Worm (Caenorhabditis elegans) whole organism, midembryonic: ENCODE measurements around the gene C36E8.6.

Experiments
- T22C8.4 ChIP-seq: fragments of 200-800 bp; sonication (Bioruptor generic); IDR thresholded peaks from 2 replicates; pipeline ENCODE4 v1.3.6; 2022; ENCODE audit warnings: missing genetic modification characterization, missing compliant biosample characterization
- cog-1 ChIP-seq: sonication (generic microtip); optimal IDR thresholded peaks from 2 replicates; lab custom pipeline; 2016; ENCODE audit warnings: missing genetic modification characterization, missing compliant biosample characterization
- flt-1 ChIP-seq: fragments of 200-800 bp; sonication (Bioruptor generic); IDR thresholded peaks from 2 replicates; pipeline ENCODE4 v1.3.6; 2022; ENCODE audit warnings: missing genetic modification characterization, missing compliant biosample characterization
- klf-2 ChIP-seq: fragments of 200-800 bp; sonication (Bioruptor generic); conservative IDR thresholded peaks from 2 replicates; pipeline ENCODE4 v1.3.6; 2022; ENCODE audit warnings: missing genetic modification reagents, missing genetic modification characterization, missing compliant biosample characterization
- med-1 ChIP-seq: sonication (generic microtip); optimal IDR thresholded peaks from 2 replicates; lab custom pipeline; 2017; ENCODE audit warnings: missing genetic modification characterization, mild to moderate bottlenecking, missing compliant biosample characterization, antibody characterized with exemption, missing genetic modification reagents; ENCODE audit not compliant: insufficient read depth
- ref-1 ChIP-seq: fragments of 200-800 bp; sonication (Bioruptor generic); conservative IDR thresholded peaks from 2 replicates; pipeline ENCODE4 v1.3.6; 2022; ENCODE audit warnings: missing genetic modification reagents, missing genetic modification characterization, missing compliant biosample characterization
- tab-1 ChIP-seq: fragments of 200-800 bp; sonication (Bioruptor generic); IDR thresholded peaks from 2 replicates; pipeline ENCODE4 v1.3.6; 2022; ENCODE audit warnings: missing genetic modification characterization, missing compliant biosample characterization
- ztf-23 ChIP-seq: fragments of 200-800 bp; sonication (Bioruptor generic); IDR thresholded peaks from 2 replicates; pipeline ENCODE4 v1.3.6; 2022; ENCODE audit warnings: missing genetic modification reagents, missing genetic modification characterization, missing compliant biosample characterization
- ztf-29 ChIP-seq: fragments of 200-800 bp; sonication (Bioruptor generic); IDR thresholded peaks from 2 replicates; pipeline ENCODE4 v1.3.6; 2022; ENCODE audit warnings: missing genetic modification reagents, missing genetic modification characterization, missing compliant biosample characterization

DNA sequence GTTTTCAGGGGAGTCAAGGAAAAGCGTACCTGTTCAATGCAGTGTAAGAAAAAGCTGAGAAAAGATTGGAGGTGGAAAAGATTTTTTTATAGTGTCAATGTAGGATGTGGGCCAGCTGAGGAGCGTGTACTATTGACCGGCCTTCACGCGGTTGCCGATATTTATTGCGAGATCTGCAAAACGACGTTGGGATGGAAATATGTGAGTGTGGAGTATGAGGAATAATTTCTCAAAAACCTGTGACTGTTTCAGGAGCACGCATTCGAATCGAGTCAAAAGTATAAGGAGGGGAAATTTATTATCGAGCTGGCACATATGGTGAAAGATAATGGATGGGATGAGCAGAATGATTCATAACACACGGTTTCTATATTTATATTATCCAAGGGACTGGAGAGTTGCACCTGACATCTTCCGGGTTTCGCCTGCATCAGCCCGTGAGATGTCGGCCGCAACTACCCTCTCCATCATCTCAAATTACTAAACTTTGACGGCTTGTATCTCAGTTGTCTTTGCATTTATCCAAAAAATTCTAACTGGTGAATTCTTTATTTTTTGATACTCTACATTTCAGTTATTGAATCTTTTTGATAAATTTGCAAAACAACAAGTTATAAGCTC, 30.6 kb upstream of the C36E8.6 start:
- TF ChIP-seq ztf-29 (GFP tag; lab: Robert Waterston, UW) (no peak), ref-1 (GFP tag; lab: Robert Waterston, UW) (no peak), flt-1 (GFP tag; lab: Robert Waterston, UW) (no peak), klf-2 (GFP tag; lab: Robert Waterston, UW) (no peak), ztf-23 (GFP tag; lab: Robert Waterston, UW) (no peak), med-1 (GFP tag; lab: Kevin White, UChicago) (no peak), T22C8.4 (GFP tag; lab: Robert Waterston, UW) (no peak), cog-1 (tag; lab: Kevin White, UChicago) (no peak), tab-1 (GFP tag; lab: Robert Waterston, UW) (no peak)
